Fruit fly (Drosophila melanogaster) Kc167 (cell line): ENCODE data around the gene meng.

Experiments
- Myc ChIP-seq: fragments of >200 bp; optimal IDR thresholded peaks from 2 replicates; lab custom pipeline; 2017; ENCODE audit warnings: missing external identifiers
- Sin3A ChIP-seq: fragments of >200 bp; optimal IDR thresholded peaks from 2 replicates; lab custom pipeline; 2018; ENCODE audit warnings: missing external identifiers
- h ChIP-seq: fragments of >200 bp; optimal IDR thresholded peaks from 3 replicates; lab custom pipeline; 2018; ENCODE audit warnings: missing external identifiers
- insv ChIP-seq: fragments of >200 bp; optimal IDR thresholded peaks from 3 replicates; lab custom pipeline; 2018; ENCODE audit warnings: missing external identifiers
- psq ChIP-seq: fragments of >200 bp; optimal IDR thresholded peaks from 2 replicates; lab custom pipeline; 2017; ENCODE audit warnings: missing external identifiers
- ttk ChIP-seq: sonication (Bioruptor generic); optimal IDR thresholded peaks from 2 replicates; lab custom pipeline; 2017; ENCODE audit warnings: missing external identifiers

meng gene

dm6 chr2L:6797408-6797807, 55.1 kb downstream of the meng start:
- TF ChIP-seq h (lab: Kevin White, UChicago) (no peak), Sin3A (lab: Kevin White, UChicago) (no peak), psq (lab: Kevin White, UChicago) (no peak), ttk (no peak), Myc (no peak), insv (lab: Kevin White, UChicago) (no peak)

- TF ChIP-seq insv (lab: Kevin White, UChicago) (no peak), h (lab: Kevin White, UChicago) (no peak), psq (lab: Kevin White, UChicago) (no peak), ttk (no peak), Sin3A (lab: Kevin White, UChicago) (no peak), Myc (no peak)
Observed at dm6 chr2L:6798762-6799246, 56.5 kb downstream of the meng start, which contains the start of the genes nrv2 and CG43610. Gene nrv2, minus strand, starts transcription at chr2L:6798862. Gene CG43610, plus strand, starts transcription at chr2L:6799196.

- no peak for TF ChIP-seq h (lab: Kevin White, UChicago)
- TF ChIP-seq psq (lab: Kevin White, UChicago), result no peak
- no peak for TF ChIP-seq Myc
- TF ChIP-seq insv (lab: Kevin White, UChicago), result no peak
- TF ChIP-seq ttk, result no peak
- TF ChIP-seq Sin3A (lab: Kevin White, UChicago), result no peak
Observed at dm6 chr2L:6799551-6799950, 57.2 kb downstream of the meng start.

dm6 chr2L:6800794-6801193, 58.5 kb downstream of the meng start, which contains the start of gene CG17376:
Gene CG17376, minus strand, starts transcription at chr2L:6800894.
- TF ChIP-seq Sin3A (lab: Kevin White, UChicago) (no peak), h (lab: Kevin White, UChicago) (no peak), Myc (no peak), insv (lab: Kevin White, UChicago) (no peak), ttk (no peak), psq (lab: Kevin White, UChicago) (no peak)

dm6 chr2L:6802740-6803139, 60.4 kb downstream of the meng start, which contains the start of the genes CG17377 and Daao2:
Gene CG17377, minus strand, starts transcription at chr2L:6802840.
Gene Daao2, plus strand, starts transcription at chr2L:6803011.
- TF ChIP-seq h (lab: Kevin White, UChicago) (no peak), ttk (no peak), Sin3A (lab: Kevin White, UChicago) (no peak), Myc (no peak), psq (lab: Kevin White, UChicago) (no peak), insv (lab: Kevin White, UChicago) (no peak)
